Worm (Caenorhabditis elegans) whole organism, young adult: ENCODE measurements around the gene gpd-4.
A peak's percentile ranks its signal among the peaks of the same experiment; 100 is the strongest.

Source experiments
- C17E4.6 ChIP-seq: fragments of 200-800 bp; sonication (Bioruptor generic); IDR thresholded peaks from 2 replicates; pipeline ENCODE4 v1.3.6; 2022; ENCODE audit warnings: missing genetic modification reagents, missing genetic modification characterization, missing compliant biosample characterization
- F23B12.7 ChIP-seq: sonication (generic microtip); optimal IDR thresholded peaks from 2 replicates; lab custom pipeline; 2017; ENCODE audit warnings: missing genetic modification characterization, mild to moderate bottlenecking, missing compliant biosample characterization, antibody characterized with exemption, moderate library complexity; ENCODE audit not compliant: insufficient read depth
- F49E8.2 ChIP-seq: sonication (generic microtip); optimal IDR thresholded peaks from 3 replicates; lab custom pipeline; 2017; ENCODE audit warnings: missing genetic modification characterization, mild to moderate bottlenecking, missing compliant biosample characterization, antibody characterized with exemption, moderate library complexity; ENCODE audit not compliant: insufficient read depth
- T26A5.8 ChIP-seq: sonication (generic microtip); optimal IDR thresholded peaks from 2 replicates; lab custom pipeline; 2016; ENCODE audit warnings: missing genetic modification characterization, missing compliant biosample characterization
- Y53F4B.3 ChIP-seq: fragments of 200-800 bp; sonication (Bioruptor generic); IDR thresholded peaks from 2 replicates; pipeline ENCODE4 v1.3.6; 2022; ENCODE audit warnings: missing genetic modification reagents, missing genetic modification characterization, missing compliant biosample characterization
- Y56A3A.18 ChIP-seq: fragments of 200-800 bp; sonication (Bioruptor generic); IDR thresholded peaks from 2 replicates; pipeline ENCODE4 v1.3.6; 2022; ENCODE audit warnings: missing genetic modification reagents, missing genetic modification characterization, missing compliant biosample characterization
- Y67H2A.10 ChIP-seq: fragments of 200-800 bp; sonication (Bioruptor generic); conservative IDR thresholded peaks from 2 replicates; pipeline ENCODE4 v1.3.6; 2022; ENCODE audit warnings: missing genetic modification reagents, missing genetic modification characterization, missing compliant biosample characterization
- aptf-2 ChIP-seq: fragments of 200-800 bp; sonication (Bioruptor generic); conservative IDR thresholded peaks from 2 replicates; pipeline ENCODE4 v1.3.6; 2022; ENCODE audit warnings: missing genetic modification reagents, missing genetic modification characterization, missing compliant biosample characterization
- cebp-1 ChIP-seq, 2 experiments: fragments of 200-800 bp in 1 of 2; sonication (Bioruptor generic) in 1 of 2; sonication (generic microtip) in 1 of 2; IDR thresholded peaks in 1 of 2; optimal IDR thresholded peaks in 1 of 2; 2 replicates each; pipeline versions ENCODE4 v1.3.6 to Lab custom; 2017 to 2022; ENCODE audit warnings: missing compliant biosample characterization in 2 of 2, missing genetic modification characterization in 2 of 2, mild to moderate bottlenecking in 1 of 2, missing genetic modification reagents in 1 of 2, moderate library complexity in 1 of 2
- ceh-100 ChIP-seq: fragments of 200-800 bp; sonication (Bioruptor generic); IDR thresholded peaks from 2 replicates; pipeline ENCODE4 v1.3.6; 2022; ENCODE audit warnings: missing genetic modification reagents, missing genetic modification characterization, missing compliant biosample characterization
- dox-1 ChIP-seq: fragments of 200-800 bp; sonication (Bioruptor generic); IDR thresholded peaks from 2 replicates; pipeline ENCODE4 v1.3.6; 2022; ENCODE audit warnings: missing genetic modification reagents, missing genetic modification characterization, missing compliant biosample characterization
- dpl-1 ChIP-seq: fragments of 150-350 bp; optimal IDR thresholded peaks from 2 replicates; lab custom pipeline; 2014; ENCODE audit warnings: missing biosample characterization, missing genetic modification reagents, missing genetic modification characterization
- ekl-4 ChIP-seq: fragments of 200-800 bp; sonication (Bioruptor generic); IDR thresholded peaks from 2 replicates; pipeline ENCODE4 v1.3.6; 2022; ENCODE audit warnings: missing genetic modification reagents, missing genetic modification characterization, missing compliant biosample characterization
- ets-4 ChIP-seq: fragments of 200-800 bp; sonication (Bioruptor generic); optimal IDR thresholded peaks from 2 replicates; lab custom pipeline; 2018; ENCODE audit warnings: mild to moderate bottlenecking, missing genetic modification characterization, missing compliant biosample characterization
- fkh-3 ChIP-seq: sonication (generic microtip); optimal IDR thresholded peaks from 2 replicates; lab custom pipeline; 2016; ENCODE audit warnings: mild to moderate bottlenecking, missing genetic modification characterization, missing compliant biosample characterization
- hrde-1 ChIP-seq: sonication (generic microtip); optimal IDR thresholded peaks from 2 replicates; lab custom pipeline; 2016; ENCODE audit warnings: missing genetic modification characterization, mild to moderate bottlenecking, missing compliant biosample characterization, moderate library complexity, missing genotype, missing genetic modification reagents, borderline replicate concordance
- let-607 ChIP-seq, 2 experiments: fragments of 200-800 bp in 1 of 2; sonication (Bioruptor generic) in 1 of 2; sonication (generic microtip) in 1 of 2; optimal IDR thresholded peaks; 2 replicates each; lab custom pipeline; 2016 to 2018; ENCODE audit warnings: mild to moderate bottlenecking in 2 of 2, missing compliant biosample characterization in 2 of 2, missing genetic modification characterization in 2 of 2, moderate library complexity in 2 of 2, missing genotype in 1 of 2
- lin-26 ChIP-seq: fragments of 200-800 bp; sonication (Bioruptor generic); IDR thresholded peaks from 2 replicates; pipeline ENCODE4 v1.3.6; 2022; ENCODE audit warnings: missing genetic modification reagents, missing genetic modification characterization, missing compliant biosample characterization
- lsl-1 ChIP-seq: fragments of 200-800 bp; sonication (Bioruptor generic); optimal IDR thresholded peaks from 2 replicates; lab custom pipeline; 2018; ENCODE audit warnings: mild to moderate bottlenecking, missing genetic modification characterization, moderate library complexity, missing compliant biosample characterization
- madf-10 ChIP-seq: sonication (generic microtip); optimal IDR thresholded peaks from 2 replicates; lab custom pipeline; 2016; ENCODE audit warnings: mild to moderate bottlenecking, missing genetic modification characterization, missing compliant biosample characterization
- madf-6 ChIP-seq: fragments of 200-800 bp; sonication (Bioruptor generic); IDR thresholded peaks from 2 replicates; pipeline ENCODE4 v1.3.6; 2022; ENCODE audit warnings: missing genetic modification reagents, missing genetic modification characterization, missing compliant biosample characterization
- mes-4 ChIP-seq: sonication (generic microtip); optimal IDR thresholded peaks from 2 replicates; lab custom pipeline; 2016; ENCODE audit warnings: missing genotype, missing genetic modification characterization, missing compliant biosample characterization
- mxl-1 ChIP-seq: sonication (generic microtip); optimal IDR thresholded peaks from 2 replicates; lab custom pipeline; 2016; ENCODE audit warnings: missing genetic modification characterization, missing compliant biosample characterization
- nhr-80 ChIP-seq: sonication (generic microtip); optimal IDR thresholded peaks from 2 replicates; lab custom pipeline; 2016; ENCODE audit warnings: missing genetic modification characterization, missing compliant biosample characterization
- rcor-1 ChIP-seq: fragments of 200-800 bp; sonication (Bioruptor generic); IDR thresholded peaks from 2 replicates; pipeline ENCODE4 v1.3.6; 2022; ENCODE audit warnings: missing genetic modification reagents, missing genetic modification characterization, missing compliant biosample characterization
- sdz-38 ChIP-seq: sonication (generic microtip); optimal IDR thresholded peaks from 2 replicates; lab custom pipeline; 2016; ENCODE audit warnings: missing genotype, missing genetic modification characterization, missing compliant biosample characterization
- snpc-4 ChIP-seq, 5 experiments: fragments of 150-350 bp in 1 of 5; sonication (generic microtip) in 4 of 5; optimal IDR thresholded peaks; 2 replicates each; lab custom pipeline; 2014 to 2018; ENCODE audit warnings: missing genetic modification characterization in 5 of 5, missing biosample characterization in 3 of 5, antibody characterized with exemption in 2 of 5, mild to moderate bottlenecking in 2 of 5, missing compliant biosample characterization in 2 of 5, missing genotype in 2 of 5, moderate library complexity in 2 of 5, missing genetic modification reagents in 1 of 5
- tbx-9 ChIP-seq: sonication (generic microtip); optimal IDR thresholded peaks from 2 replicates; lab custom pipeline; 2016; ENCODE audit warnings: borderline replicate concordance, missing genetic modification characterization, inconsistent platforms, missing compliant biosample characterization
- unc-130 ChIP-seq: sonication (generic microtip); optimal IDR thresholded peaks from 2 replicates; lab custom pipeline; 2016; ENCODE audit warnings: missing genetic modification reagents, missing genetic modification characterization, missing compliant biosample characterization
- zfh-2 ChIP-seq: fragments of 200-800 bp; sonication (Bioruptor generic); conservative IDR thresholded peaks from 2 replicates; pipeline ENCODE4 v1.3.6; 2022; ENCODE audit warnings: missing genetic modification reagents, missing genetic modification characterization, missing compliant biosample characterization

Gene gpd-4

ce11 chrII:10146488-10146887, 24.6 kb upstream of the gpd-4 start, which contains the start of gene pax-3:
TSS of gene pax-3 (plus strand) at chrII:10146570.
- TF ChIP-seq ets-4 (GFP tag; lab: Kevin White, UChicago) (peak; percentile 23), lin-26 (no peak), Y53F4B.3 (GFP tag; lab: Robert Waterston, UW) (no peak), zfh-2 (GFP tag; lab: Robert Waterston, UW) (0 out of 2 replicates have a peak, but pooled peaks have one; percentile 31), T26A5.8 (tag; lab: Kevin White, UChicago) (no peak)
- TF ChIP-seq, all 124 proteins: peak for 2

- TF ChIP-seq cebp-1 (GFP tag; IDR thresholded peaks at IDR 0.05; lab: Robert Waterston, UW): no peak
- TF ChIP-seq cebp-1 (tag; optimal IDR thresholded peaks at IDR 0.05; lab: Kevin White, UChicago): no peak
- no peak for TF ChIP-seq madf-6 (GFP tag; lab: Robert Waterston, UW)
- TF ChIP-seq fkh-3 (tag; lab: Kevin White, UChicago): no peak
- no peak for TF ChIP-seq ceh-100 (GFP tag; lab: Robert Waterston, UW)
- no peak for TF ChIP-seq lsl-1 (GFP tag; lab: Kevin White, UChicago)
- no peak for TF ChIP-seq nhr-80
- no peak for TF ChIP-seq rcor-1 (GFP tag; lab: Robert Waterston, UW)
- TF ChIP-seq ekl-4: no peak
- no peak for TF ChIP-seq F49E8.2 (tag; lab: Kevin White, UChicago)
- no peak for TF ChIP-seq tbx-9 (tag; lab: Kevin White, UChicago)
Observed at ce11 chrII:10147502-10147901, 23.6 kb upstream of the gpd-4 start.

ce11 chrII:10155106-10155505, 16.0 kb upstream of the gpd-4 start, which contains the start of gene nlp-63:
TSS of gene nlp-63 (plus strand) at chrII:10155406.
- no peak for TF ChIP-seq hrde-1
- no peak for TF ChIP-seq C17E4.6 (GFP tag; lab: Robert Waterston, UW)
- no peak for TF ChIP-seq ekl-4
- TF ChIP-seq snpc-4 (GFP tag; optimal IDR thresholded peaks at IDR 0.05; lab: Kevin White, UChicago): no peak
- no peak for TF ChIP-seq snpc-4 (tag; optimal IDR thresholded peaks at IDR 0.05; lab: Kevin White, UChicago)
- TF ChIP-seq madf-10 (tag; lab: Kevin White, UChicago): no peak
- no peak for TF ChIP-seq aptf-2 (GFP tag; lab: Robert Waterston, UW)
- no peak for TF ChIP-seq fkh-3 (tag; lab: Kevin White, UChicago)
- no peak for TF ChIP-seq F23B12.7
- TF ChIP-seq lsl-1 (GFP tag; lab: Kevin White, UChicago): no peak
- TF ChIP-seq, all 124 proteins: peak for 0

ce11 chrII:10162785-10163184, 8.3 kb upstream of the gpd-4 start:
- TF ChIP-seq zfh-2 (GFP tag; lab: Robert Waterston, UW) (peak; percentile 61), sdz-38 (tag; lab: Kevin White, UChicago) (no peak)

ce11 chrII:10164137-10164536, 6.9 kb upstream of the gpd-4 start:
- no peak for TF ChIP-seq mxl-1 (tag; lab: Kevin White, UChicago)
- TF ChIP-seq dpl-1 (GFP tag; lab: Kevin White, UChicago): no peak
- TF ChIP-seq dox-1: no peak
- no peak for TF ChIP-seq mes-4 (tag; lab: Kevin White, UChicago)
- TF ChIP-seq Y67H2A.10 (GFP tag; lab: Robert Waterston, UW): no peak
- TF ChIP-seq unc-130 (GFP tag; lab: Kevin White, UChicago): no peak
- no peak for TF ChIP-seq let-607 (tag; optimal IDR thresholded peaks at IDR 0.05; lab: Kevin White, UChicago)
- TF ChIP-seq Y56A3A.18: no peak
